Worm (Caenorhabditis elegans) whole organism, L3 larva: ENCODE results near the gene mrpl-41.

Source experiments
- R02D3.7 ChIP-seq: fragments of 150-350 bp; optimal IDR thresholded peaks from 2 replicates; lab custom pipeline; 2014; ENCODE audit warnings: missing biosample characterization, missing genetic modification characterization
- aly-2 ChIP-seq: fragments of 150-350 bp; optimal IDR thresholded peaks from 2 replicates; lab custom pipeline; 2014; ENCODE audit warnings: missing biosample characterization, missing genetic modification characterization
- ceh-28 ChIP-seq: fragments of 150-350 bp; optimal IDR thresholded peaks from 2 replicates; lab custom pipeline; 2014; ENCODE audit warnings: missing biosample characterization, missing genetic modification reagents, missing genetic modification characterization
- ceh-82 ChIP-seq: fragments of 150-350 bp; optimal IDR thresholded peaks from 2 replicates; lab custom pipeline; 2014; ENCODE audit warnings: missing biosample characterization, missing genetic modification characterization
- elt-1 ChIP-seq: fragments of 150-350 bp; optimal IDR thresholded peaks from 2 replicates; lab custom pipeline; 2014; ENCODE audit warnings: missing biosample characterization, missing genetic modification characterization
- fkh-10 ChIP-seq: sonication (generic microtip); optimal IDR thresholded peaks from 2 replicates; lab custom pipeline; 2017; ENCODE audit warnings: missing biosample characterization, missing genetic modification reagents, missing genetic modification characterization
- mdl-1 ChIP-seq: fragments of 150-350 bp; optimal IDR thresholded peaks from 2 replicates; lab custom pipeline; 2014; ENCODE audit warnings: missing biosample characterization, missing genetic modification characterization
- nhr-237 ChIP-seq: fragments of 150-350 bp; optimal IDR thresholded peaks from 2 replicates; lab custom pipeline; 2014; ENCODE audit warnings: missing biosample characterization, missing genetic modification characterization
- skn-1 ChIP-seq: fragments of 150-350 bp; optimal IDR thresholded peaks from 2 replicates; lab custom pipeline; 2014; ENCODE audit warnings: missing biosample characterization, missing genetic modification characterization
- unc-39 ChIP-seq: sonication (generic microtip); optimal IDR thresholded peaks from 4 replicates; lab custom pipeline; 2017; ENCODE audit warnings: missing biosample characterization, missing genetic modification characterization
- zag-1 ChIP-seq: fragments of 150-350 bp; optimal IDR thresholded peaks from 2 replicates; lab custom pipeline; 2014; ENCODE audit warnings: missing biosample characterization, missing genetic modification characterization

DNA sequence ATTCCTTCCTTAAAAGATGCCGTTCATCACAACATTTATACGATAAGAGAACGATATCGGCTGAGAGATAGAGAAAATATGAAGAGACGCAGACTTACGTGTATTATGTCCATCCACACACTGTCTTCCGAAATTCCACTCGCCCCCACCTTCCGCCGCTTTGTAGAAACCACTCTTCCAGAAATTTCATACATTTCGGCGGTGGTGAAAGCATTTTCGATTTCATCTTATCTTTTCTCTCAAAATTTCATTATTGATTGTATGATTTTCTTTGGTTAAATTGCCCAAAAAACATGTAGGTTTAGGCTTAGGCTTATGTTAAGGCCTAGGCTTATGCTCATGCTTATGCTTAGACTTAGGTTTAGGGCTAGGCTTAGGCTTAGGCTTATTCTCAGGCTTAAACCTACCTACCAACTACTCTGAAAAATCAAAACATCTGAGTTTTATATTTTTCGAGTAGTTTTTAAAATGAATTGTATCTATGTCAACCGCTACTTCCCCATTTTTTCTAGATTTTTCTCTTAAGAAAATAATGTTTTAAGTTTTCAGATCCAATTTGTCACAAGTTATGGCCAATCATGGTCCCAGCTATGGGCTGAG is 48.6 kb downstream of the mrpl-41 start, which contains the start of gene cpn-2:
- TF ChIP-seq ceh-28 (tag; lab: Kevin White, UChicago) (no peak), nhr-237 (tag; lab: Kevin White, UChicago) (no peak), zag-1 (no peak), unc-39 (tag; lab: Kevin White, UChicago) (no peak), skn-1 (tag; lab: Kevin White, UChicago) (no peak), fkh-10 (GFP tag; lab: Kevin White, UChicago) (no peak), elt-1 (tag; lab: Kevin White, UChicago) (no peak), R02D3.7 (no peak), mdl-1 (tag; lab: Kevin White, UChicago) (no peak), ceh-82 (tag; lab: Kevin White, UChicago) (no peak), aly-2 (tag; lab: Kevin White, UChicago) (no peak)
